Fruit fly (Drosophila melanogaster) whole organism, embryonic: ENCODE results near the gene Reg-2.

Experiments
- Atf6 ChIP-seq: fragments of 200-800 bp; sonication (Bioruptor generic); IDR thresholded peaks from 2 replicates; pipeline ENCODE4 v1.3.6; 2022; ENCODE audit warnings: missing biosample characterization, missing genetic modification characterization
- CG10321 ChIP-seq: fragments of 200-800 bp; sonication (Bioruptor generic); IDR thresholded peaks from 2 replicates; pipeline ENCODE4 v1.3.6; 2022; ENCODE audit warnings: missing biosample characterization, missing genetic modification characterization
- CG10654 ChIP-seq: fragments of 200-800 bp; sonication (Bioruptor generic); optimal IDR thresholded peaks from 2 replicates; lab custom pipeline; 2016; ENCODE audit warnings: missing biosample characterization, missing genetic modification characterization
- CG11504 ChIP-seq: fragments of 200-800 bp; sonication (Bioruptor generic); optimal IDR thresholded peaks from 3 replicates; lab custom pipeline; 2019; ENCODE audit warnings: missing biosample characterization, mild to moderate bottlenecking, missing genetic modification characterization, moderate library complexity
- CG12391 ChIP-seq: fragments of 200-800 bp; sonication (Bioruptor generic); optimal IDR thresholded peaks from 3 replicates; lab custom pipeline; 2018; ENCODE audit warnings: missing biosample characterization, mild to moderate bottlenecking, missing genetic modification characterization, moderate library complexity
- CG12744 ChIP-seq: fragments of 200-800 bp; sonication (Bioruptor generic); optimal IDR thresholded peaks from 2 replicates; lab custom pipeline; 2016; ENCODE audit warnings: missing biosample characterization, missing genetic modification characterization
- CG13775 ChIP-seq: fragments of 200-800 bp; sonication (Bioruptor generic); optimal IDR thresholded peaks from 3 replicates; lab custom pipeline; 2017; ENCODE audit warnings: missing biosample characterization, mild to moderate bottlenecking, missing genetic modification characterization
- CG14965 ChIP-seq: fragments of 200-800 bp; sonication (Bioruptor generic); optimal IDR thresholded peaks from 2 replicates; lab custom pipeline; 2016; ENCODE audit warnings: missing biosample characterization, missing genetic modification characterization, borderline replicate concordance
- CG15011 ChIP-seq: fragments of 200-800 bp; sonication (Bioruptor generic); optimal IDR thresholded peaks from 3 replicates; lab custom pipeline; 2018; ENCODE audit warnings: missing biosample characterization, mild to moderate bottlenecking, missing genetic modification characterization
- CG1529 ChIP-seq: fragments of 200-800 bp; sonication (Bioruptor generic); optimal IDR thresholded peaks from 3 replicates; lab custom pipeline; 2018; ENCODE audit warnings: missing biosample characterization, missing genetic modification characterization
- CG1603 ChIP-seq: fragments of 200-800 bp; sonication (Bioruptor generic); optimal IDR thresholded peaks from 2 replicates; lab custom pipeline; 2019; ENCODE audit warnings: missing biosample characterization, mild to moderate bottlenecking, missing genetic modification characterization, moderate library complexity
- CG16863 ChIP-seq: fragments of 200-800 bp; sonication (Bioruptor generic); optimal IDR thresholded peaks from 3 replicates; lab custom pipeline; 2016; ENCODE audit warnings: missing biosample characterization, missing genetic modification characterization
- CG17361 ChIP-seq: fragments of 200-800 bp; sonication (Bioruptor generic); IDR thresholded peaks from 3 replicates; pipeline ENCODE4 v1.3.6; 2022; ENCODE audit warnings: missing biosample characterization, missing genetic modification characterization
- CG18764 ChIP-seq: fragments of 200-800 bp; sonication (Bioruptor generic); optimal IDR thresholded peaks from 3 replicates; lab custom pipeline; 2016; ENCODE audit warnings: missing biosample characterization, missing genetic modification characterization
- CG2199 ChIP-seq: fragments of 200-800 bp; sonication (Bioruptor generic); IDR thresholded peaks from 3 replicates; pipeline ENCODE4 v1.3.6; 2022; ENCODE audit warnings: missing biosample characterization, missing genetic modification characterization
- CG2889 ChIP-seq: fragments of 200-800 bp; sonication (Bioruptor generic); IDR thresholded peaks from 3 replicates; pipeline ENCODE4 v1.3.6; 2022; ENCODE audit warnings: missing biosample characterization, missing genetic modification characterization
- CG3838 ChIP-seq: fragments of 200-800 bp; sonication (Bioruptor generic); optimal IDR thresholded peaks from 3 replicates; lab custom pipeline; 2016; ENCODE audit warnings: missing biosample characterization, missing genetic modification characterization
- CG4282 ChIP-seq: fragments of 200-800 bp; sonication (Bioruptor generic); optimal IDR thresholded peaks from 2 replicates; lab custom pipeline; 2016; ENCODE audit warnings: missing biosample characterization, missing genetic modification characterization
- CG4360 ChIP-seq: fragments of 200-800 bp; sonication (Bioruptor generic); IDR thresholded peaks from 2 replicates; pipeline ENCODE4 v1.3.6; 2022; ENCODE audit warnings: missing biosample characterization, missing genetic modification characterization
- CG6254 ChIP-seq: fragments of 200-800 bp; sonication (Bioruptor generic); optimal IDR thresholded peaks from 3 replicates; lab custom pipeline; 2017; ENCODE audit warnings: mild to moderate bottlenecking, missing biosample characterization, missing genetic modification reagents, missing genetic modification characterization
- CG8290 ChIP-seq, 3 experiments: fragments of 200-800 bp; sonication (Bioruptor generic); optimal IDR thresholded peaks; 2 replicates each; lab custom pipeline; 2016 to 2019; ENCODE audit warnings: missing biosample characterization in 3 of 3, missing genetic modification characterization in 3 of 3, mild to moderate bottlenecking in 2 of 3, moderate library complexity in 1 of 3
- CG8944 ChIP-seq: fragments of 200-800 bp; sonication (Bioruptor generic); optimal IDR thresholded peaks from 3 replicates; lab custom pipeline; 2016; ENCODE audit warnings: missing biosample characterization, missing genetic modification characterization
- CG9215 ChIP-seq: fragments of 200-800 bp; sonication (Bioruptor generic); IDR thresholded peaks from 2 replicates; pipeline ENCODE4 v1.3.6; 2022; ENCODE audit warnings: missing biosample characterization, missing genetic modification characterization
- CG9797 ChIP-seq: fragments of 200-800 bp; sonication (Bioruptor generic); optimal IDR thresholded peaks from 3 replicates; lab custom pipeline; 2018; ENCODE audit warnings: missing biosample characterization, mild to moderate bottlenecking, missing genetic modification characterization
- Camta ChIP-seq: fragments of 200-800 bp; sonication (Bioruptor generic); optimal IDR thresholded peaks from 2 replicates; lab custom pipeline; 2016; ENCODE audit warnings: missing biosample characterization, missing genetic modification characterization
- Chrac-16 ChIP-seq: fragments of 200-800 bp; sonication (Bioruptor generic); optimal IDR thresholded peaks from 3 replicates; lab custom pipeline; 2016; ENCODE audit warnings: missing biosample characterization, missing genetic modification characterization
- CoRest ChIP-seq: fragments of 200-800 bp; sonication (Bioruptor generic); optimal IDR thresholded peaks from 3 replicates; lab custom pipeline; 2018; ENCODE audit warnings: missing biosample characterization, mild to moderate bottlenecking, missing genetic modification characterization, moderate library complexity
- Dfd ChIP-seq, 2 experiments: fragments of >200 bp; optimal IDR thresholded peaks; 2 replicates each; lab custom pipeline; 2017; ENCODE audit warnings: missing biosample characterization in 2 of 2, missing genetic modification characterization in 2 of 2
- Ets65A ChIP-seq: fragments of 200-800 bp; sonication (Bioruptor generic); peaks from one replicate; lab custom pipeline; 2016; ENCODE audit warnings: missing biosample characterization, missing genetic modification characterization
- Hmr ChIP-seq: fragments of 200-800 bp; sonication (Bioruptor generic); optimal IDR thresholded peaks from 3 replicates; lab custom pipeline; 2017; ENCODE audit warnings: mild to moderate bottlenecking, missing biosample characterization, missing genetic modification reagents, missing genetic modification characterization
- Hmx ChIP-seq: fragments of 200-800 bp; sonication (Bioruptor generic); optimal IDR thresholded peaks from 2 replicates; lab custom pipeline; 2016; ENCODE audit warnings: missing biosample characterization, missing genetic modification characterization
- Hsf ChIP-seq: fragments of 200-800 bp; sonication (Bioruptor generic); optimal IDR thresholded peaks from 3 replicates; lab custom pipeline; 2016; ENCODE audit warnings: missing biosample characterization, missing genetic modification characterization
- Max ChIP-seq: fragments of 200-800 bp; sonication (Bioruptor generic); optimal IDR thresholded peaks from 2 replicates; lab custom pipeline; 2016; ENCODE audit warnings: missing biosample characterization, mild to moderate bottlenecking, missing genetic modification characterization
- Rfx ChIP-seq: fragments of 200-800 bp; sonication (Bioruptor generic); IDR thresholded peaks from 2 replicates; pipeline ENCODE4 v1.3.6; 2022; ENCODE audit warnings: missing biosample characterization, missing genetic modification characterization
- Side ChIP-seq: fragments of 200-800 bp; sonication (Bioruptor generic); optimal IDR thresholded peaks from 2 replicates; lab custom pipeline; 2016; ENCODE audit warnings: missing biosample characterization, missing genetic modification characterization
- Spps ChIP-seq: fragments of 200-800 bp; sonication (Bioruptor generic); optimal IDR thresholded peaks from 2 replicates; lab custom pipeline; 2018; ENCODE audit warnings: missing biosample characterization, mild to moderate bottlenecking, missing genetic modification characterization
- TFAM ChIP-seq: fragments of 200-800 bp; sonication (Bioruptor generic); optimal IDR thresholded peaks from 2 replicates; lab custom pipeline; 2017; ENCODE audit warnings: missing biosample characterization, missing genetic modification characterization, inconsistent platforms
- chn ChIP-seq: fragments of 200-800 bp; sonication (Bioruptor generic); optimal IDR thresholded peaks from 2 replicates; lab custom pipeline; 2016; ENCODE audit warnings: missing biosample characterization, missing genetic modification characterization
- da ChIP-seq: fragments of 200-800 bp; sonication (Bioruptor generic); optimal IDR thresholded peaks from 2 replicates; lab custom pipeline; 2016; ENCODE audit warnings: missing biosample characterization, missing genetic modification characterization
- exex ChIP-seq: fragments of 200-800 bp; sonication (Bioruptor generic); optimal IDR thresholded peaks from 4 replicates; lab custom pipeline; 2018; ENCODE audit warnings: missing biosample characterization, mild to moderate bottlenecking, missing genetic modification characterization, moderate library complexity
- gro ChIP-seq: fragments of 200-800 bp; sonication (Bioruptor generic); optimal IDR thresholded peaks from 2 replicates; lab custom pipeline; 2016; ENCODE audit warnings: missing biosample characterization, missing genetic modification characterization
- mam ChIP-seq: fragments of 200-800 bp; sonication (Bioruptor generic); optimal IDR thresholded peaks from 3 replicates; lab custom pipeline; 2016; ENCODE audit warnings: missing biosample characterization, missing genetic modification characterization
- nom ChIP-seq: fragments of 200-800 bp; sonication (Bioruptor generic); optimal IDR thresholded peaks from 2 replicates; lab custom pipeline; 2017; ENCODE audit warnings: missing biosample characterization, missing genetic modification characterization, mild to moderate bottlenecking, moderate library complexity, missing genetic modification reagents
- onecut ChIP-seq: fragments of 200-800 bp; sonication (Bioruptor generic); IDR thresholded peaks from 2 replicates; pipeline ENCODE4 v1.3.6; 2022; ENCODE audit warnings: missing biosample characterization, missing genetic modification characterization
- schlank ChIP-seq: fragments of 200-800 bp; sonication (Bioruptor generic); optimal IDR thresholded peaks from 2 replicates; lab custom pipeline; 2018; ENCODE audit warnings: missing biosample characterization, mild to moderate bottlenecking, missing genetic modification characterization
- slp2 ChIP-seq: fragments of 200-800 bp; sonication (Bioruptor generic); optimal IDR thresholded peaks from 2 replicates; lab custom pipeline; 2016; ENCODE audit warnings: missing biosample characterization, missing genetic modification characterization
- sr ChIP-seq: fragments of 200-800 bp; sonication (Bioruptor generic); IDR thresholded peaks from 3 replicates; pipeline ENCODE4 v1.3.6; 2022; ENCODE audit warnings: missing biosample characterization, missing genetic modification characterization
- tll ChIP-seq, 2 experiments: fragments of 200-800 bp in 1 of 2; fragments of >200 bp in 1 of 2; sonication (Bioruptor generic) in 1 of 2; optimal IDR thresholded peaks; 2 replicates each; lab custom pipeline; 2017 to 2019; ENCODE audit warnings: missing biosample characterization in 2 of 2, missing genetic modification characterization in 2 of 2, mild to moderate bottlenecking in 1 of 2, moderate library complexity in 1 of 2
- tup ChIP-seq: fragments of 200-800 bp; sonication (Bioruptor generic); optimal IDR thresholded peaks from 2 replicates; lab custom pipeline; 2016; ENCODE audit warnings: missing biosample characterization, mild to moderate bottlenecking, missing genetic modification characterization, moderate library complexity
- vnd ChIP-seq: fragments of 200-800 bp; sonication (Bioruptor generic); IDR thresholded peaks from 3 replicates; pipeline ENCODE4 v1.3.6; 2022; ENCODE audit warnings: missing biosample characterization, missing genetic modification characterization; ENCODE audit not compliant: partially characterized antibody
- yki ChIP-seq: fragments of >200 bp; optimal IDR thresholded peaks from 3 replicates; lab custom pipeline; 2018

Reg-2 gene

DNA sequence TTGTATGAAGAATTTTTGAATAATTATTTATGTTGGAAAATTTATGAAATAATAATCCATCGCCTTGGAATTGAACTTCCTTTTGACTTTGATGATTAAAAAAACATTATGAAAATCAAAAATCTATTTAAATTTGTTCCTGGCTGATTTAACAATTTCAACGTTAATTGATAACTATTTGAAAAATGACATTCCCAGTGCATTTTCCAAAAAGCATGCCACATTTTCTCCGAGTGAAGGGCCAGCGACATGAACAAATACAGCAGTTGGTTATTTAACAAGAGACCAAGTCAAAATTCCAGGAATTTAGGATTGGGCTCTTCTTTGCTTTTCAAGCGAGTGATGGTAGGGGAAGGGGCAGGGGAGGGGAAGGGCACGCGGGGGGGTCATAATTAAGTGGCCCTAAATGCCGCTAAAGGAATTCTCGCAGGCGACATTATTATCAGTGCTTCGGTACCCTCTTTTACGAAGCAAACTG lies 16.0 kb upstream of the Reg-2 start (continued):
- TF ChIP-seq schlank (tag; lab: Kevin White, UChicago) (no peak), CG1603 (peak; percentile 4), Hmx (GFP tag; lab: Kevin White, UChicago) (no peak), vnd (GFP tag; lab: Robert Waterston, UW) (no peak), gro (GFP tag; lab: Kevin White, UChicago) (no peak), CG9797 (GFP tag; lab: Kevin White, UChicago) (no peak), tll (GFP tag; optimal IDR thresholded peaks at IDR 0.05; lab: Kevin White, UChicago) (no peak), chn (GFP tag; lab: Kevin White, UChicago) (peak; percentile 61), CG12744 (GFP tag; lab: Kevin White, UChicago) (no peak), CG16863 (GFP tag; lab: Kevin White, UChicago) (no peak), CG9215 (GFP tag; lab: Robert Waterston, UW) (peak; percentile 7; the same call in 1 of the 2 replicates), Max (no peak), CG8290 (GFP tag; optimal IDR thresholded peaks at IDR 0.05; lab: Kevin White, UChicago) (no peak), CG8290 (tag; optimal IDR thresholded peaks at IDR 0.05; lab: Kevin White, UChicago) (no peak), CG6254 (GFP tag; lab: Kevin White, UChicago) (peak; percentile 51), tup (GFP tag; lab: Kevin White, UChicago) (no peak), CG10321 (GFP tag; lab: Robert Waterston, UW) (no peak), TFAM (GFP tag; lab: Kevin White, UChicago) (no peak), Atf6 (GFP tag; lab: Robert Waterston, UW) (no peak), onecut (GFP tag; lab: Robert Waterston, UW) (peak; percentile 23; the same call in 1 of the 2 replicates), CG15011 (GFP tag; lab: Kevin White, UChicago) (no peak), CG11504 (tag; lab: Kevin White, UChicago) (peak; percentile 42), CG12391 (tag; lab: Kevin White, UChicago) (peak; percentile 76), CG17361 (GFP tag; lab: Robert Waterston, UW) (peak; percentile 88), Side (GFP tag; lab: Kevin White, UChicago) (no peak), CG2889 (no peak), CG8944 (no peak), slp2 (GFP tag; lab: Kevin White, UChicago) (peak; percentile 10), yki (no peak), Spps (tag; lab: Kevin White, UChicago) (peak; percentile 74), Chrac-16 (GFP tag; lab: Kevin White, UChicago) (peak; percentile 45), CG4360 (GFP tag; lab: Robert Waterston, UW) (peak; percentile 29; the same call in 1 of the 2 replicates), CG3838 (GFP tag; lab: Kevin White, UChicago) (no peak), exex (tag; lab: Kevin White, UChicago) (no peak), nom (GFP tag; lab: Kevin White, UChicago) (peak; percentile 70), Camta (peak; percentile 28), CoRest (tag; lab: Kevin White, UChicago) (peak; percentile 66), Ets65A (GFP tag; lab: Kevin White, UChicago) (no peak), CG10654 (GFP tag; lab: Kevin White, UChicago) (peak; percentile 25), CG1529 (GFP tag; lab: Kevin White, UChicago) (peak; percentile 15), CG2199 (GFP tag; lab: Robert Waterston, UW) (0 out of 3 replicates have a peak, but pooled peaks have one; percentile 51), Rfx (GFP tag; lab: Robert Waterston, UW) (no peak), Hmr (GFP tag; lab: Kevin White, UChicago) (no peak), mam (GFP tag; lab: Kevin White, UChicago) (no peak), Hsf (GFP tag; lab: Kevin White, UChicago) (peak; percentile 16), CG18764 (GFP tag; lab: Kevin White, UChicago) (peak; percentile 27), CG14965 (GFP tag; lab: Kevin White, UChicago) (no peak), da (GFP tag; lab: Kevin White, UChicago) (no peak), sr (no peak), Dfd (GFP tag; optimal IDR thresholded peaks at IDR 0.05; lab: Kevin White, UChicago) (no peak), CG13775 (GFP tag; lab: Kevin White, UChicago) (peak; percentile 69), CG4282 (GFP tag; lab: Kevin White, UChicago) (no peak)
